Fruit fly (Drosophila melanogaster): ENCODE results near the gene CG14325.

The CG14325 gene

DNA sequence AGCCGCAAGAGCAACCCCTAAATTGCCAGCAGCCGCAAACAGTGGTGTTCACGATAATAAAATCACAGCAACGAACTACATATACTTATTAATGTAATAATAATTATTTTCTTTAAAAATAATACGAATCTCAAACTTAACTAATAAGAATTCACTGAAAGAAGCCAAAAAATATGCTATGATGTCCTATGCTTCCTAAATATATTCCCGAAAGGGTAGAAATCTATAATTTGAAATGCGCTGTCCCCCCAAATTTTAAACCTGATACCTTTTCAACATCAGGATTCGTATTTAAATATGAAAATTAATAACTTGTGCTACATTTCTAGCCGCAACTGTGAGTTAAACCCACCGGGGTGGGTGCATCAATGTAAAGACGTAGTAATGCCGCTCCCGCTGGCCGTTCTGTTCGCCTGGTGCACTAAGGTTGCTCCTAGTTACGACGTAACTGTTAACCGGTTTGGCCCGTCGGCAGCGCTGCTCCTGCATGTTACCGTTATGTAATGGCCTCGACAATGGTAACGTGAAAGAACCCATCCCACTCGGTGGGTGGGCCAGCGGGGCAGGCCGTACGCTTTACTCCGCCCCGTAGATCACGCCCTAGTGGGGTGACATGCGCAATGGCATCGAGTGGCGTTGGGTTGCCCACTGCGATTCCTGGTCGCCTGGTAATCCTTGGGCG is 22.6 kb upstream of the CG14325 start (continued):
- TF ChIP-seq CG12299 (tag; optimal IDR thresholded peaks at IDR 0.05) (peak; percentile 85), tap (tag; optimal IDR thresholded peaks at IDR 0.05) (peak; percentile 76), CG14710 (tag; optimal IDR thresholded peaks at IDR 0.05) (peak; percentile 90), Atf-2 (GFP tag; optimal IDR thresholded peaks at IDR 0.05) (peak; percentile 9), chinmo (GFP tag; IDR thresholded peaks at IDR 0.05; ENCODE audit: partially characterized antibody) (peak; percentile 68; the same call in 1 of the 4 replicates), CG32772 (GFP tag; IDR thresholded peaks at IDR 0.05) (peak; percentile 69), slbo (GFP tag; IDR thresholded peaks at IDR 0.05) (peak; percentile 58), Aef1 (GFP tag; IDR thresholded peaks at IDR 0.05) (peak; percentile 46; the same call in 2 of the 3 replicates), CG30020 (tag; optimal IDR thresholded peaks at IDR 0.05) (peak; percentile 61), onecut (GFP tag; IDR thresholded peaks at IDR 0.05) (peak; percentile 58; the same call in 1 of the 2 replicates), chn (GFP tag; optimal IDR thresholded peaks at IDR 0.05) (peak; percentile 84), inv (GFP tag; IDR thresholded peaks at IDR 0.05; ENCODE audit: partially characterized antibody) (no peak), GATAe (GFP tag; conservative IDR thresholded peaks at IDR 0.05) (no peak), Fer3 (tag; optimal IDR thresholded peaks at IDR 0.05) (peak; percentile 72), crp (GFP tag; optimal IDR thresholded peaks at IDR 0.05) (peak in 1 of 2 experiments; percentile 18), HLH4C (GFP tag; IDR thresholded peaks at IDR 0.05; ENCODE audit: partially characterized antibody) (no peak), CG17802 (tag; optimal IDR thresholded peaks at IDR 0.05) (peak; percentile 57), twi (tag; optimal IDR thresholded peaks at IDR 0.05) (no peak), CG7745 (tag; optimal IDR thresholded peaks at IDR 0.05) (no peak), CG6791 (GFP tag; IDR thresholded peaks at IDR 0.05; ENCODE audit: partially characterized antibody) (no peak), so (GFP tag; IDR thresholded peaks at IDR 0.05) (peak; percentile 83), C15 (GFP tag; IDR thresholded peaks at IDR 0.05) (no peak), trh (GFP tag; optimal IDR thresholded peaks at IDR 0.05) (peak; percentile 14), CG16779 (GFP tag; IDR thresholded peaks at IDR 0.05) (no peak), Doc2 (GFP tag; IDR thresholded peaks at IDR 0.05) (no peak), gce (GFP tag; IDR thresholded peaks at IDR 0.05) (no peak), CG11247 (GFP tag; IDR thresholded peaks at IDR 0.05) (no peak), CG12744 (GFP tag; optimal IDR thresholded peaks at IDR 0.05) (no peak), emc (GFP tag; optimal IDR thresholded peaks at IDR 0.05) (no peak), CG9876 (GFP tag; optimal IDR thresholded peaks at IDR 0.05) (no peak), CG11456 (GFP tag; IDR thresholded peaks at IDR 0.05) (no peak; the same call in 2 of the 3 replicates), CG10321 (GFP tag; IDR thresholded peaks at IDR 0.05) (no peak), CG10431 (GFP tag; optimal IDR thresholded peaks at IDR 0.05) (peak; percentile 66), CG14667 (GFP tag; IDR thresholded peaks at IDR 0.05) (peak; percentile 22; the same call in 1 of the 2 replicates), Hr78 (GFP tag; optimal IDR thresholded peaks at IDR 0.05) (no peak), CG30431 (GFP tag; optimal IDR thresholded peaks at IDR 0.05) (peak; percentile 83), CG16863 (GFP tag; optimal IDR thresholded peaks at IDR 0.05) (peak; percentile 35), Lpt (GFP tag; optimal IDR thresholded peaks at IDR 0.05) (no peak), jigr1 (GFP tag; IDR thresholded peaks at IDR 0.05) (no peak), CG14965 (GFP tag; optimal IDR thresholded peaks at IDR 0.05; ENCODE audit: borderline replicate concordance) (no peak)
